Comparison of ENCODE assay signal across 2 worm cellular contexts in genomic region chrIII:13600254-13600653, ce11.
A peak's percentile ranks its signal among the peaks of the same experiment; 100 is the strongest.
TF ChIP-seq lines count a peak whose summit lies in the region.

No protein-coding gene starts in this region.

TF ChIP-seq in whole organism, L4 larva, 104 proteins besides CTCF, POLR2A, EP300 and RAD21:
- TF ChIP-seq daf-19 (GFP tag; conservative IDR thresholded peaks at IDR 0.05; lab: Robert Waterston, UW) (no peak), set-16 (GFP tag; IDR thresholded peaks at IDR 0.05; lab: Robert Waterston, UW) (peak; percentile 69)

TF ChIP-seq in whole organism, young adult, 124 proteins besides CTCF, POLR2A, EP300 and RAD21:
- TF ChIP-seq nfya-2 (GFP tag; IDR thresholded peaks at IDR 0.05; lab: Robert Waterston, UW): no peak
- no peak for TF ChIP-seq nhr-80 (tag; optimal IDR thresholded peaks at IDR 0.05; lab: Kevin White, UChicago)
- TF ChIP-seq snpc-1.1 (tag; optimal IDR thresholded peaks at IDR 0.05; lab: Kevin White, UChicago; ENCODE audit: insufficient read depth): peak; percentile 24
- no peak for TF ChIP-seq snpc-4 (GFP tag; optimal IDR thresholded peaks at IDR 0.05; lab: Kevin White, UChicago)
- TF ChIP-seq snpc-4 (tag; optimal IDR thresholded peaks at IDR 0.05; lab: Kevin White, UChicago): peak in 2 of 4 experiments; percentile 36 to 84
- no peak for TF ChIP-seq ztf-25 (GFP tag; IDR thresholded peaks at IDR 0.05; lab: Robert Waterston, UW)
- TF ChIP-seq ceh-91 (GFP tag; IDR thresholded peaks at IDR 0.05; lab: Robert Waterston, UW): no peak
- no peak for TF ChIP-seq let-607 (tag; optimal IDR thresholded peaks at IDR 0.05; lab: Kevin White, UChicago)
- no peak for TF ChIP-seq somi-1 (GFP tag; optimal IDR thresholded peaks at IDR 0.05; lab: Kevin White, UChicago)
- TF ChIP-seq nhr-120 (GFP tag; IDR thresholded peaks at IDR 0.05; lab: Robert Waterston, UW): no peak
- TF ChIP-seq Y95B8A.8 (GFP tag; IDR thresholded peaks at IDR 0.05; lab: Robert Waterston, UW): no peak
- no peak for TF ChIP-seq mcd-1 (GFP tag; IDR thresholded peaks at IDR 0.05; lab: Robert Waterston, UW)
- no peak for TF ChIP-seq ceh-58 (GFP tag; IDR thresholded peaks at IDR 0.05; lab: Robert Waterston, UW)
- no peak for TF ChIP-seq chd-7 (tag; optimal IDR thresholded peaks at IDR 0.05; lab: Kevin White, UChicago)
- TF ChIP-seq T07F8.4 (tag; optimal IDR thresholded peaks at IDR 0.05; lab: Kevin White, UChicago): no peak
- no peak for TF ChIP-seq lag-1 (GFP tag; IDR thresholded peaks at IDR 0.05; lab: Robert Waterston, UW)
- no peak for TF ChIP-seq akir-1 (GFP tag; optimal IDR thresholded peaks at IDR 0.05; lab: Kevin White, UChicago)
- TF ChIP-seq xnd-1 (tag; optimal IDR thresholded peaks at IDR 0.05; lab: Kevin White, UChicago): no peak
- no peak for TF ChIP-seq rec-8 (tag; optimal IDR thresholded peaks at IDR 0.05; lab: Kevin White, UChicago)
- no peak for TF ChIP-seq hlh-12 (tag; optimal IDR thresholded peaks at IDR 0.05; lab: Kevin White, UChicago)
- no peak for TF ChIP-seq ztf-6 (GFP tag; IDR thresholded peaks at IDR 0.05; lab: Robert Waterston, UW)
- no peak for TF ChIP-seq lin-54 (GFP tag; optimal IDR thresholded peaks at IDR 0.05; lab: Kevin White, UChicago)
- TF ChIP-seq lin-26 (GFP tag; IDR thresholded peaks at IDR 0.05; lab: Robert Waterston, UW): no peak
- TF ChIP-seq pbrm-1 (GFP tag; IDR thresholded peaks at IDR 0.05; lab: Robert Waterston, UW): 0 out of 2 replicates have a peak, but pooled peaks have one; percentile 18
- no peak for TF ChIP-seq F49E8.2 (tag; optimal IDR thresholded peaks at IDR 0.05; lab: Kevin White, UChicago; ENCODE audit: insufficient read depth)
- TF ChIP-seq ceh-100 (GFP tag; IDR thresholded peaks at IDR 0.05; lab: Robert Waterston, UW): no peak
